Worm (Caenorhabditis elegans): ENCODE data around the gene him-8.

DNA sequence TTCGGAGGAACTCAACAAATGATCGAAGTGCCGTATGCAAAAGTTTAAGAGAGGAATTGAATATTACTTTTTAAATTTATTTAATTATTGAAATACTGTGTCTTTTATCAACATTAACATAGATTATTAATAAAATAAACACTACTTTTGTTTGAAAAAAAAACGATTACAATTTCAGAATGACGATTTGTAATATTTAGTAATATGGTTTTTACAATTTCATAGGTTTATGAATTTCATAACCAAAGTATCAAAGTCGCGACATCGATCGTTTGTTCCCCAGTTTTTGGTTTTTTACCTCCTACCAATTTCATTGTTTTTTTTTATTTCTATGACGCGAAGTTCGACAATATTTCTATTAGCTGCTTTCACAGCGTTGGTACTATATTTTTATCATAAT, 38.3 kb downstream of the him-8 start, which contains the start of gene R09H10.1:
- TF ChIP-seq ceh-88 (GFP tag; IDR thresholded peaks at IDR 0.05) (no peak), elt-2 (tag; optimal IDR thresholded peaks at IDR 0.05) (no peak), lin-39 (tag; optimal IDR thresholded peaks at IDR 0.05) (no peak), lsy-2 (tag; optimal IDR thresholded peaks at IDR 0.05) (no peak), elt-3 (tag; optimal IDR thresholded peaks at IDR 0.05) (no peak)

Data from whole organism, L1 larva.